Fruit fly (Drosophila melanogaster) whole organism, embryonic: ENCODE data around the gene CG33172.

Experiments used
- CG14965 ChIP-seq: fragments of 200-800 bp; sonication (Bioruptor generic); optimal IDR thresholded peaks from 2 replicates; lab custom pipeline; 2016; ENCODE audit warnings: missing biosample characterization, missing genetic modification characterization, borderline replicate concordance
- CG30020 ChIP-seq: fragments of 200-800 bp; optimal IDR thresholded peaks from 2 replicates; lab custom pipeline; 2019; ENCODE audit warnings: missing biosample characterization, mild to moderate bottlenecking, missing genetic modification characterization, moderate library complexity
- Eip74EF ChIP-seq, 2 experiments: fragments of 200-800 bp in 1 of 2; fragments of >200 bp in 1 of 2; sonication (Bioruptor generic) in 1 of 2; optimal IDR thresholded peaks; 2 replicates each; lab custom pipeline; 2017 to 2019; ENCODE audit warnings: missing biosample characterization in 2 of 2, missing genetic modification characterization in 2 of 2, mild to moderate bottlenecking in 1 of 2, moderate library complexity in 1 of 2
- Elba2 ChIP-seq: fragments of 200-800 bp; sonication (Bioruptor generic); optimal IDR thresholded peaks from 3 replicates; lab custom pipeline; 2016; ENCODE audit warnings: missing biosample characterization, missing genetic modification characterization
- HmgD ChIP-seq: fragments of 200-800 bp; sonication (Bioruptor generic); optimal IDR thresholded peaks from 3 replicates; lab custom pipeline; 2016; ENCODE audit warnings: missing biosample characterization, missing genetic modification characterization
- Hr51 ChIP-seq, 2 experiments: fragments of 200-800 bp; sonication (Bioruptor generic); optimal IDR thresholded peaks; 2 replicates in 1 of 2; 3 replicates in 1 of 2; lab custom pipeline; 2016 to 2018; ENCODE audit warnings: missing biosample characterization in 2 of 2, missing genetic modification characterization in 2 of 2, mild to moderate bottlenecking in 1 of 2, moderate library complexity in 1 of 2
- Meics ChIP-seq: fragments of 200-800 bp; sonication (Bioruptor generic); optimal IDR thresholded peaks from 2 replicates; lab custom pipeline; 2017; ENCODE audit warnings: missing biosample characterization, mild to moderate bottlenecking, missing genetic modification characterization
- crp ChIP-seq, 2 experiments: fragments of 200-800 bp; sonication (Bioruptor generic); optimal IDR thresholded peaks; 2 replicates in 1 of 2; 3 replicates in 1 of 2; lab custom pipeline; 2017; ENCODE audit warnings: missing biosample characterization in 2 of 2, missing genetic modification characterization in 2 of 2, mild to moderate bottlenecking in 1 of 2, moderate library complexity in 1 of 2
- esg ChIP-seq: fragments of 200-800 bp; sonication (Bioruptor generic); conservative IDR thresholded peaks from 2 replicates; pipeline ENCODE4 v1.3.6; 2022; ENCODE audit warnings: missing biosample characterization, missing genetic modification characterization
- grn ChIP-seq: fragments of 200-800 bp; sonication (Bioruptor generic); optimal IDR thresholded peaks from 3 replicates; lab custom pipeline; 2017; ENCODE audit warnings: missing biosample characterization, missing genetic modification characterization
- hbn ChIP-seq: fragments of 200-800 bp; sonication (Bioruptor generic); IDR thresholded peaks from 2 replicates; pipeline ENCODE4 v1.3.6; 2022; ENCODE audit warnings: missing biosample characterization, missing genetic modification characterization; ENCODE audit not compliant: partially characterized antibody
- mirr ChIP-seq: fragments of 200-800 bp; sonication (Bioruptor generic); optimal IDR thresholded peaks from 3 replicates; lab custom pipeline; 2018; ENCODE audit warnings: missing biosample characterization, mild to moderate bottlenecking, missing genetic modification characterization
- psq ChIP-seq: fragments of 200-800 bp; sonication (Bioruptor generic); optimal IDR thresholded peaks from 2 replicates; lab custom pipeline; 2017; ENCODE audit warnings: missing biosample characterization, missing genetic modification characterization
- sd ChIP-seq: fragments of 200-800 bp; sonication (Bioruptor generic); optimal IDR thresholded peaks from 3 replicates; lab custom pipeline; 2018; ENCODE audit warnings: missing biosample characterization, mild to moderate bottlenecking, missing genetic modification characterization, moderate library complexity

- TF ChIP-seq Hr51 (GFP tag; optimal IDR thresholded peaks at IDR 0.05; lab: Kevin White, UChicago): no peak
- no peak for TF ChIP-seq Elba2 (GFP tag; lab: Kevin White, UChicago)
- TF ChIP-seq HmgD (GFP tag; lab: Kevin White, UChicago): no peak
- TF ChIP-seq grn (GFP tag; lab: Kevin White, UChicago): no peak
- no peak for TF ChIP-seq hbn
- no peak for TF ChIP-seq Meics (GFP tag; lab: Kevin White, UChicago)
- TF ChIP-seq mirr (GFP tag; lab: Kevin White, UChicago): no peak
- no peak for TF ChIP-seq esg (GFP tag; lab: Robert Waterston, UW)
- TF ChIP-seq crp (GFP tag; optimal IDR thresholded peaks at IDR 0.05; lab: Kevin White, UChicago): no peak
- TF ChIP-seq CG14965 (GFP tag; lab: Kevin White, UChicago): no peak
- TF ChIP-seq psq (GFP tag; lab: Kevin White, UChicago): no peak
- no peak for TF ChIP-seq Eip74EF (GFP tag; optimal IDR thresholded peaks at IDR 0.05; lab: Kevin White, UChicago)
- no peak for TF ChIP-seq CG30020
- no peak for TF ChIP-seq sd
Measured at dm6 chrX:15807915-15808314, 38.5 kb downstream of the CG33172 start.
